Fruit fly (Drosophila melanogaster) whole organism: ENCODE results near the gene CG42693.

Experiments used
- CG8478 ChIP-seq: fragments of >200 bp; optimal IDR thresholded peaks from 2 replicates; lab custom pipeline; 2018; ENCODE audit warnings: inconsistent platforms
- Dll ChIP-seq: fragments of >200 bp; optimal IDR thresholded peaks from 2 replicates; lab custom pipeline; 2017
- EcR ChIP-seq, 2 experiments: fragments of >200 bp; optimal IDR thresholded peaks; 2 replicates each; lab custom pipeline; 2017; ENCODE audit warnings: missing biosample characterization in 2 of 2, missing genetic modification characterization in 2 of 2, missing genetic modification reagents in 2 of 2
- pan ChIP-seq: fragments of >200 bp; optimal IDR thresholded peaks from 2 replicates; lab custom pipeline; 2017
- psq ChIP-seq: fragments of >200 bp; optimal IDR thresholded peaks from 2 replicates; lab custom pipeline; 2017
- usp ChIP-seq: fragments of >200 bp; optimal IDR thresholded peaks from 2 replicates; lab custom pipeline; 2017; ENCODE audit warnings: missing biosample characterization, missing genetic modification characterization, mixed read lengths

- no peak for TF ChIP-seq psq (lab: Kevin White, UChicago)
- no peak for TF ChIP-seq usp (GFP tag; lab: Kevin White, UChicago)
- no peak for TF ChIP-seq Dll (lab: Kevin White, UChicago)
- TF ChIP-seq CG8478 = no peak
- TF ChIP-seq pan (lab: Kevin White, UChicago) = no peak
- TF ChIP-seq EcR (GFP tag; optimal IDR thresholded peaks at IDR 0.05; lab: Kevin White, UChicago) = no peak
Observed at dm6 chr3R:31724136-31724535, 16.0 kb upstream of the CG42693 start.
